Worm (Caenorhabditis elegans): ENCODE data around the gene gldi-7.

Gene gldi-7

ce11 chrII:8484546-8484945 lies 46.5 kb downstream of the gldi-7 start:
- TF ChIP-seq hnd-1 (tag; optimal IDR thresholded peaks at IDR 0.05) (no peak), tra-4 (tag; optimal IDR thresholded peaks at IDR 0.05) (no peak), ama-1 (optimal IDR thresholded peaks at IDR 0.05) (no peak), scrt-1 (GFP tag; IDR thresholded peaks at IDR 0.05) (no peak), sea-1 (GFP tag; conservative IDR thresholded peaks at IDR 0.05) (no peak), tbx-37 (GFP tag; conservative IDR thresholded peaks at IDR 0.05) (no peak), F13C5.2 (tag; optimal IDR thresholded peaks at IDR 0.05) (no peak), tbx-11 (GFP tag; IDR thresholded peaks at IDR 0.05) (no peak), ceh-13 (GFP tag; optimal IDR thresholded peaks at IDR 0.05) (no peak), pes-1 (GFP tag; IDR thresholded peaks at IDR 0.05) (no peak), hmg-4 (GFP tag; optimal IDR thresholded peaks at IDR 0.05) (no peak), aly-1 (tag; optimal IDR thresholded peaks at IDR 0.05) (no peak)

DNA sequence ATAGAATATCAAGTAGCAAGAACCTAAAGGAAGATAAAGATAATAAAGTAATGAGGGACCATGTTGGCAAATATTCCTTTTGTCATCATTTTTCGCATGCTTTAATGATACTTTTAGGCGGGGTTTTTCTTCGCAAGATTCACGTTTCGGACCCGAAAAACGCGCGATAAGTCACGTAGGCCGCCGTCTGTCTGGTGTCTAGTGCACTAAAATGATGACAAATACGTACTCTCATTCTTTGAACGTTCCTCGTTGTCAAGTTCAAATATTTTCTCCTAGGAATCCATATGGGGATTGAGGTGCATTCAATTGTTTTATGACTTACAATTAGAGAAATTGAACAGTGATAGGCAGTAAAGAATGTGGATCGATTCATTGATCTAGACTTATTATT lies 47.2 kb downstream of the gldi-7 start, which contains the start of gene taap-1:
Gene taap-1, minus strand, starts transcription at position 79 of the 394 bp plus-strand sequence.
- no peak for TF ChIP-seq tbx-11 (GFP tag; IDR thresholded peaks at IDR 0.05)
- TF ChIP-seq pes-1 (GFP tag; IDR thresholded peaks at IDR 0.05): no peak
- TF ChIP-seq ceh-36 (tag; optimal IDR thresholded peaks at IDR 0.05): no peak
- TF ChIP-seq F13C5.2 (tag; optimal IDR thresholded peaks at IDR 0.05): no peak
- no peak for TF ChIP-seq tbx-37 (GFP tag; conservative IDR thresholded peaks at IDR 0.05)

- TF ChIP-seq B0310.2 (tag; optimal IDR thresholded peaks at IDR 0.05) (no peak), tbx-11 (GFP tag; IDR thresholded peaks at IDR 0.05) (no peak), hnd-1 (tag; optimal IDR thresholded peaks at IDR 0.05) (no peak), scrt-1 (GFP tag; IDR thresholded peaks at IDR 0.05) (no peak), pes-1 (GFP tag; IDR thresholded peaks at IDR 0.05) (no peak), tra-4 (tag; optimal IDR thresholded peaks at IDR 0.05) (no peak), ceh-13 (GFP tag; optimal IDR thresholded peaks at IDR 0.05) (no peak), ama-1 (optimal IDR thresholded peaks at IDR 0.05) (no peak), hmg-4 (GFP tag; optimal IDR thresholded peaks at IDR 0.05) (no peak), tbx-37 (GFP tag; conservative IDR thresholded peaks at IDR 0.05) (no peak), F13C5.2 (tag; optimal IDR thresholded peaks at IDR 0.05) (no peak)
Measured at ce11 chrII:8483124-8483792, 47.8 kb downstream of the gldi-7 start.

DNA sequence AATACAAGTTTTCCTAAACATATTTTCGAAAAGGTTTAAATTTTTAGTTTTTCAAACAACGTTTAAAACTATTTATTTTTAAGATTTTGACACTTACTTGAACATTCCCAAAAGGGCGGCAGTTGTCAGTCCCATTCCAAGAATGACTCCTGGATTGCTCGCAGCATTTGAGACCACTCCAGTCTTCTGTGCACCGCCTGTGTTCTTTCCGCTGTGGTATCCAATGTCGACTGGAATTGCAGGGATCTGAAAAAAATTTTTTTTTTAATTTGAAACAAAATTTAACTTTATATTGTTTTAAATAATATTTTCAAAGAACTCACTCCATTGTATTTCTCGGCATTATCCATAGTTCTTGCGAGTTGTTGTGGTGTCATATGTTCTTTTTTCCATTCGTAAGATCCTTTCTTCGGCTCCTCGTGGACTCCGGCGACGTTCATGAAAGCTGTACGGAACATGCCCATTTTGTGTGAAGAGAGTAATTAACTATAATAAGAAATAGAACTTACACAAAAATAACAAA lies 49.2 kb downstream of the gldi-7 start, which contains the start of gene M05D6.5:
Gene M05D6.5, minus strand, starts transcription at position 473 of the 523 bp plus-strand sequence.
- TF ChIP-seq ceh-36 (tag; optimal IDR thresholded peaks at IDR 0.05) (no peak), scrt-1 (GFP tag; IDR thresholded peaks at IDR 0.05) (no peak), F13C5.2 (tag; optimal IDR thresholded peaks at IDR 0.05) (no peak), tra-4 (tag; optimal IDR thresholded peaks at IDR 0.05) (no peak), aly-1 (tag; optimal IDR thresholded peaks at IDR 0.05) (no peak), ceh-13 (GFP tag; optimal IDR thresholded peaks at IDR 0.05) (no peak), ama-1 (optimal IDR thresholded peaks at IDR 0.05) (no peak), hnd-1 (tag; optimal IDR thresholded peaks at IDR 0.05) (no peak), sea-1 (GFP tag; conservative IDR thresholded peaks at IDR 0.05) (no peak), B0310.2 (tag; optimal IDR thresholded peaks at IDR 0.05) (no peak), tbx-37 (GFP tag; conservative IDR thresholded peaks at IDR 0.05) (no peak), hmbx-1 (tag; optimal IDR thresholded peaks at IDR 0.05) (no peak), hmg-4 (GFP tag; optimal IDR thresholded peaks at IDR 0.05) (no peak), pes-1 (GFP tag; IDR thresholded peaks at IDR 0.05) (no peak), flt-1 (GFP tag; IDR thresholded peaks at IDR 0.05) (no peak), ets-7 (tag; optimal IDR thresholded peaks at IDR 0.05) (no peak), tbx-11 (GFP tag; IDR thresholded peaks at IDR 0.05) (no peak)

ce11 chrII:8481033-8481708 lies 49.9 kb downstream of the gldi-7 start:
- TF ChIP-seq flt-1 (GFP tag; IDR thresholded peaks at IDR 0.05): no peak
- TF ChIP-seq B0310.2 (tag; optimal IDR thresholded peaks at IDR 0.05): no peak
- TF ChIP-seq ceh-13 (GFP tag; optimal IDR thresholded peaks at IDR 0.05): no peak
- no peak for TF ChIP-seq ets-7 (tag; optimal IDR thresholded peaks at IDR 0.05)
- no peak for TF ChIP-seq tbx-11 (GFP tag; IDR thresholded peaks at IDR 0.05)
- no peak for TF ChIP-seq tra-4 (tag; optimal IDR thresholded peaks at IDR 0.05)
- no peak for TF ChIP-seq pes-1 (GFP tag; IDR thresholded peaks at IDR 0.05)
- no peak for TF ChIP-seq sea-1 (GFP tag; conservative IDR thresholded peaks at IDR 0.05)
- no peak for TF ChIP-seq ama-1 (optimal IDR thresholded peaks at IDR 0.05)
- TF ChIP-seq tbx-37 (GFP tag; conservative IDR thresholded peaks at IDR 0.05): no peak
- TF ChIP-seq scrt-1 (GFP tag; IDR thresholded peaks at IDR 0.05): no peak
- TF ChIP-seq ceh-36 (tag; optimal IDR thresholded peaks at IDR 0.05): no peak
- TF ChIP-seq hnd-1 (tag; optimal IDR thresholded peaks at IDR 0.05): no peak
- no peak for TF ChIP-seq F13C5.2 (tag; optimal IDR thresholded peaks at IDR 0.05)
- TF ChIP-seq aly-1 (tag; optimal IDR thresholded peaks at IDR 0.05): no peak
- TF ChIP-seq hmg-4 (GFP tag; optimal IDR thresholded peaks at IDR 0.05): no peak
- no peak for TF ChIP-seq hmbx-1 (tag; optimal IDR thresholded peaks at IDR 0.05)

DNA sequence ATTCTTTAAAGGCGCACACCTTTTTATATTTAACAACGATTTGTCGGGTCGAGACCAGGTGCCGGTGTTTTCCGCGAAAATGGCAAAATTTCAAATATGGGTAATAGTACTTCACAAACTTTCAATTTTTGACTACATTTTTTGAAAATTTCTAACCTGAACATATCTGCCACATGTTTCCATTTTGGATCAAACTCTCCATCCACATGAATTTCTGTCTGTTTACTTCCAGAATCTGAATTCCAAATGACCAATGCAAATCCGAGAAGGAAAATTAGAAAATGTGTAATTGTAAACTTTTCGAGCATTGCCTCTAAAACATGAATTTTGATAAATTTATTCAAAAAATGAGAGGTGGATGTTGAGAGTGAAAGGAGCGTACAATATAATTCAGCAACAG lies 50.9 kb downstream of the gldi-7 start, which contains the start of gene lact-4:
Gene lact-4, minus strand, starts transcription at position 313 of the 400 bp plus-strand sequence.
- TF ChIP-seq aly-1 (tag; optimal IDR thresholded peaks at IDR 0.05) (no peak), pes-1 (GFP tag; IDR thresholded peaks at IDR 0.05) (no peak), F13C5.2 (tag; optimal IDR thresholded peaks at IDR 0.05) (no peak), hmbx-1 (tag; optimal IDR thresholded peaks at IDR 0.05) (no peak), tbx-37 (GFP tag; conservative IDR thresholded peaks at IDR 0.05) (no peak), B0310.2 (tag; optimal IDR thresholded peaks at IDR 0.05) (no peak), ceh-13 (GFP tag; optimal IDR thresholded peaks at IDR 0.05) (no peak), hmg-4 (GFP tag; optimal IDR thresholded peaks at IDR 0.05) (no peak), tra-4 (tag; optimal IDR thresholded peaks at IDR 0.05) (no peak), tbx-11 (GFP tag; IDR thresholded peaks at IDR 0.05) (no peak), ama-1 (optimal IDR thresholded peaks at IDR 0.05) (no peak), sea-1 (GFP tag; conservative IDR thresholded peaks at IDR 0.05) (no peak), ets-7 (tag; optimal IDR thresholded peaks at IDR 0.05) (no peak), hnd-1 (tag; optimal IDR thresholded peaks at IDR 0.05) (no peak), flt-1 (GFP tag; IDR thresholded peaks at IDR 0.05) (no peak)

Measured in whole organism, early embryonic.